Fruit fly (Drosophila melanogaster): ENCODE measurements around the gene ninaG.
A peak's percentile ranks its signal among the peaks of the same experiment; 100 is the strongest.

The ninaG gene

DNA sequence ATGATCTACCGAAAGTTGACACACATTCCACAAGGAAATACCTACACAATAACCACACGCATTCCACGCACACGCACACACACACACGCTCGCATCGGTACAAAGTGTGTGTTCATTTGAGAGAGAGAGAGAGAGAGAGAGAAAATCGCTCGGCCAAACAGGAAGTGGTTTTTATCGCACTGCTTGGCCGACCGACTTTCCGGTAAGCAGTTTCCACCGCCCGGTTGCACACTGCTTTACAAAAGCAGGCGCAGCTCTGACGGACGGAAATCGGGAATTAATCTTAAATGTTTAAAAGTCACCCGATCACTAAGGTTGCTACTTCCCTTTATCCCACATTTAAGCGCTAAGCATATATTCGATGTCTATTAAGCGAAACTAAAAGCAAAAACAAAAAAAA, 28.7 kb downstream of the ninaG start:
- no peak for TF ChIP-seq CG15336 (GFP tag; IDR thresholded peaks at IDR 0.05)
- TF ChIP-seq spab (GFP tag; optimal IDR thresholded peaks at IDR 0.05) = no peak
- no peak for TF ChIP-seq CG34406 (GFP tag; optimal IDR thresholded peaks at IDR 0.05)
- TF ChIP-seq pdm3 (GFP tag; optimal IDR thresholded peaks at IDR 0.05) = no peak
- TF ChIP-seq Eip78C (GFP tag) = no peak
- no peak for TF ChIP-seq Sox102F (GFP tag; optimal IDR thresholded peaks at IDR 0.05)
- no peak for TF ChIP-seq CG3919 (GFP tag; optimal IDR thresholded peaks at IDR 0.05)
- TF ChIP-seq CG11762 (GFP tag; optimal IDR thresholded peaks at IDR 0.05; ENCODE audit: insufficient read depth) = no peak
- no peak for TF ChIP-seq CG6854 (GFP tag; optimal IDR thresholded peaks at IDR 0.05)
- no peak for TF ChIP-seq Ets21C (GFP tag; optimal IDR thresholded peaks at IDR 0.05)
- TF ChIP-seq Hr39 (GFP tag; optimal IDR thresholded peaks at IDR 0.05) = no peak
- no peak for TF ChIP-seq Ets96B (tag; optimal IDR thresholded peaks at IDR 0.05)
- no peak for TF ChIP-seq CG9139 (GFP tag; optimal IDR thresholded peaks at IDR 0.05)
- no peak for TF ChIP-seq Smox (GFP tag; optimal IDR thresholded peaks at IDR 0.05)
- no peak for TF ChIP-seq svp (GFP tag)
- no peak for TF ChIP-seq fd59A (GFP tag; optimal IDR thresholded peaks at IDR 0.05)

DNA sequence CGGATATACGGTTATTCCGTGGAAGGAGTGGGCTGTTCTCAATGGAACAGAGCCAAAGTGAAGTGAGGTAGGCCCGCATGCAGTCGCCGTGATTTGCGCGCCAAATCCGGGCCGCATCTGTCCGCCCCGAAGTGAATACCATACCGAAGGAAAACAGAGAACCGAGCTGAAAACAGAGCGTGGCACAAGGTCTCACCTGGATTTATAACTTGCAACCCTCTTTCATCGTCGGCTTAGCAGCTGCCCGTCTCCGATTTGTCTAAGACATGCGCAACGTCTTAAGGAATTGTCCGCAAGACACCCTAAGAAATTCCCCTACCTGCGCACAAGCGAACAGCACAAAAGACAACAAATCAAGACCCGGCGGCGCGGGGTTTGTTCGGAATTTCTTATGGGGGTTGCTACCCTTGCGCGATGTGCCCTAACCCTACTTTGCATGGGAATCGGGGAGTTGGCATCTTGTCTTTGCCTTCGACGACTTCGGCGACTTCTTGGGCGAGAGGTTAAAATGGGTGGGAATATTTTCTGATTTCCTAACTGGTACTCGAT, 42.9 kb downstream of the ninaG start:
- TF ChIP-seq Lpt (GFP tag; optimal IDR thresholded peaks at IDR 0.05) (no peak), topi (GFP tag; optimal IDR thresholded peaks at IDR 0.05) (no peak)

DNA sequence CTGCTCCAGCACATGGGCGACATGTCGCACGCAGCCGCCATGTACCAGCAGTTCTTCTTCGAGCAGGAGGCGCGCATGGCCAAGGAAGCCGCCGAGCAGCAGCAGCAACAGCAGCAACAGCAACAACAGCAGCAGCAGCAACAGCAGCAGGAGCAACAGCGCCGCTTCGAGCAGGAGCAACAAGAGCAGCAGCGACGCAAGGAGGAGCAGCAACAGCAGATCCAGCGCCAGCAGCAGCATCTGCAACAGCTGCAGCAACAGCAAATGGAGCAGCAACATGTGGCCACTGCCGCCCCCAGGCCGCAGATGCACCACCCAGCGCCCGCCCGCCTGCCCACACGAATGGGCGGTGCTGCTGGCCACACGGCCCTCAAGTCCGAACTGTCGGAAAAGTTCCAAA, 46.4 kb downstream of the ninaG start:
- TF ChIP-seq Blimp-1 (GFP tag; optimal IDR thresholded peaks at IDR 0.05) (no peak), Sox14 (GFP tag; optimal IDR thresholded peaks at IDR 0.05) (no peak), CG6163 (GFP tag; IDR thresholded peaks at IDR 0.05) (no peak), CG34406 (GFP tag; optimal IDR thresholded peaks at IDR 0.05) (no peak), Hr38 (GFP tag; optimal IDR thresholded peaks at IDR 0.05) (no peak), topi (GFP tag; optimal IDR thresholded peaks at IDR 0.05) (no peak), CG9139 (GFP tag; optimal IDR thresholded peaks at IDR 0.05) (no peak), svp (GFP tag) (no peak), Sox102F (GFP tag; optimal IDR thresholded peaks at IDR 0.05) (no peak), CG7368 (GFP tag; optimal IDR thresholded peaks at IDR 0.05) (no peak), esn (GFP tag; optimal IDR thresholded peaks at IDR 0.05) (no peak), Gug (GFP tag; IDR thresholded peaks at IDR 0.05) (no peak), vri (GFP tag; optimal IDR thresholded peaks at IDR 0.05) (no peak), ss (GFP tag; optimal IDR thresholded peaks at IDR 0.05) (no peak)

DNA sequence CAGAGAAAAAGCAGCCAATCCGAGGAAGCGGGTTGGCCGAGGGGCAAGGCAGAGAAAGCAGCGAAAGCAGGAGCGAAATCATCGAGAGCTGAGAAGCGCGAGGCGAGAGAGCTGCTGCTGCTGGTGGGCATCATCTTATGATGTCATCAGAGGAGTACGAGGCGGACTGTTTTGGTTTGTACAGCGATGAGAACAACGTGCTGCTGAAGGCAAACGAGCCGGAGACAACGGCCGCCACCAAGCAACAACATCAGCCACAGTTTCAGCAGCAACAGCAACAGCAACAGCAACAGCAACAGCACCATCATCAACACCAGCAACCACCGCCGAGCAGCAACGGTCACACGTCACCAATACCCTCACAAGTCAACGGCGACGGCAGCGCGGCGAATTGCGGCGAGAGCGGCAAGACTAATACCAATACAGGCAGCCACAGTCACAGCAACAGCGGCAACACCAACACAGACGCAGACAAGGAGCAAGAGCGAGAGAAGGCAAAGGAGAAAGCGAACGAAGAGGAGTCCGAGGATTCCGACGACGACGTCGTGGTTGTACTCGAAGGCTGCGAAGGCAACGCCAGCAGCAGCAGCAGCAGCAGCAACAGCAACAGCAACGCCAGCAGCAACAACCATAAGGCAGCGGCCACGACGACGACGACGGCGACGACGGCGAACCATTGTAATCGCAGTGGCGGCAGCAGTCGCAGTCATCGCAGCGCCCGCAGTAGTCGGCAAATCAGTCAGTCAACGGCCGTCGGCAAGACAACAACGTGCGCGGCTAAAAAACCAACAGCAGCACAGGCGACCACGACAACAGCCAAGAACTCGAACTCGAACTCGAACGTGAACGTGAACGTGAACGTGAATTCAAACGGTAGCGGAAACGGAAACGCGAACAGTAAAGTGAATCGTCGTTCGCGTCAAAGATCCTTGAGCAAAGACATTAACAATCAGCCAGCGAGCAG, 49.2 kb downstream of the ninaG start:
- TF ChIP-seq topi (GFP tag; optimal IDR thresholded peaks at IDR 0.05) = peak; percentile 20
- no peak for TF ChIP-seq pdm3 (GFP tag; optimal IDR thresholded peaks at IDR 0.05)
- no peak for TF ChIP-seq fkh (GFP tag; optimal IDR thresholded peaks at IDR 0.05)
- no peak for TF ChIP-seq Gug (GFP tag; IDR thresholded peaks at IDR 0.05)
- TF ChIP-seq CG6163 (GFP tag; IDR thresholded peaks at IDR 0.05) = 0 out of 3 replicates have a peak, but pooled peaks have one; percentile 34
- TF ChIP-seq lz (GFP tag; optimal IDR thresholded peaks at IDR 0.05) = no peak
- no peak for TF ChIP-seq CG31627 (GFP tag; optimal IDR thresholded peaks at IDR 0.05)
- peak; percentile 60 for TF ChIP-seq svp (GFP tag)
- no peak for TF ChIP-seq dac (GFP tag; optimal IDR thresholded peaks at IDR 0.05)
- TF ChIP-seq Met (GFP tag; optimal IDR thresholded peaks at IDR 0.05) = no peak
- no peak for TF ChIP-seq CG6854 (GFP tag; optimal IDR thresholded peaks at IDR 0.05)
- peak; percentile 35 for TF ChIP-seq Eip78C (GFP tag)
- TF ChIP-seq CG1621 (tag; optimal IDR thresholded peaks at IDR 0.05) = no peak
- TF ChIP-seq Hr39 (GFP tag; optimal IDR thresholded peaks at IDR 0.05) = no peak
- no peak for TF ChIP-seq Sox15 (GFP tag; optimal IDR thresholded peaks at IDR 0.05)
- no peak for TF ChIP-seq Hr4 (GFP tag; optimal IDR thresholded peaks at IDR 0.05)
- no peak for TF ChIP-seq salr (GFP tag; optimal IDR thresholded peaks at IDR 0.05)
- TF ChIP-seq CG3919 (GFP tag; optimal IDR thresholded peaks at IDR 0.05) = peak; percentile 57
- no peak for TF ChIP-seq CG7368 (GFP tag; optimal IDR thresholded peaks at IDR 0.05)
- TF ChIP-seq acj6 (GFP tag; optimal IDR thresholded peaks at IDR 0.05) = no peak
- no peak for TF ChIP-seq CG8119 (GFP tag; IDR thresholded peaks at IDR 0.05)
- no peak for TF ChIP-seq achi (GFP tag; optimal IDR thresholded peaks at IDR 0.05)
- TF ChIP-seq CG3032 (tag; optimal IDR thresholded peaks at IDR 0.05) = no peak
- no peak for TF ChIP-seq OdsH (GFP tag; optimal IDR thresholded peaks at IDR 0.05)
- peak; percentile 24 for TF ChIP-seq esn (GFP tag; optimal IDR thresholded peaks at IDR 0.05)
- TF ChIP-seq CG10631 (GFP tag; optimal IDR thresholded peaks at IDR 0.05) = no peak
- no peak for TF ChIP-seq Eip75B (GFP tag; optimal IDR thresholded peaks at IDR 0.05)

Data from whole organism, prepupa.